Fruit fly (Drosophila melanogaster): ENCODE measurements around the gene CG1523.
A peak's percentile ranks its signal among the peaks of the same experiment; 100 is the strongest.

CG1523 gene

DNA sequence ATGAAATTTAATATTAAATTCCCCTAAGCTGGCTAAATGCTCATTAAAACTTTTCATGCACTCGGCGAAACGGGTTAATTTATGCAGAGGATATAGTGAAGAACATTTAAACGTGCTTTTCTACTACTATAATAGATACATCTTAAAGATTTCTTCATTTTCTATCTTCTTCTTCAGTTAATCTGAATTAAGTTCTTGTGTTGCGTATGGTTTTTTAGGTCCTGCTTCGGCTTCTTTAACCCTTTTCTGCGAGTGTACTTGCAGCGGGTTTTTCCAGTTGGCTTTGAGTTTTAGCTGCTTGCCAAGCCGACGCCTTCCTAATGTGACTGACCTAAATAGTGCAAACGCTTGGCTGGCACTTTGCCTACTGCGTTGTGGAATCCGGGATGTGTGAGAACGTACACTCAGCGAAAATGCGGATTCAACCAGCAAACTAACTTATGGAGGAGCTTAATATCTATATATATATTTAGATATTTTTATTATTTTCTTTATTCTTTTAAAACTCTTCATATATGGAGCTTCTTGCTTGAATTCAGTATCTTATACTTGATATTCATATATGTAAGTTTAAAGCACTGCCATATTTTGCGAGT lies 31.3 kb upstream of the CG1523 start:
- no peak for TF ChIP-seq slp2 (GFP tag; optimal IDR thresholded peaks at IDR 0.05)
- TF ChIP-seq CG9437 (GFP tag; optimal IDR thresholded peaks at IDR 0.05) = no peak
- peak; percentile 17; the same call in 1 of the 2 replicates for TF ChIP-seq sisA (GFP tag; IDR thresholded peaks at IDR 0.05)
- no peak for TF ChIP-seq CG10543 (GFP tag; optimal IDR thresholded peaks at IDR 0.05)
- no peak for TF ChIP-seq NfI (GFP tag; optimal IDR thresholded peaks at IDR 0.05)
- TF ChIP-seq ftz-f1 (GFP tag; optimal IDR thresholded peaks at IDR 0.05) = no peak
- no peak for TF ChIP-seq CG8290 (GFP tag; optimal IDR thresholded peaks at IDR 0.05)
- TF ChIP-seq CG8290 (tag; optimal IDR thresholded peaks at IDR 0.05) = no peak
- TF ChIP-seq bab2 (GFP tag; optimal IDR thresholded peaks at IDR 0.05) = no peak
- 0 out of 2 replicates have a peak, but pooled peaks have one; percentile 5 for TF ChIP-seq sim (GFP tag; IDR thresholded peaks at IDR 0.05)
- peak in 1 of 2 experiments; percentile 57 for TF ChIP-seq eve (GFP tag; optimal IDR thresholded peaks at IDR 0.05)
- no peak for TF ChIP-seq ci (GFP tag; IDR thresholded peaks at IDR 0.05)
- no peak for TF ChIP-seq slou (GFP tag; optimal IDR thresholded peaks at IDR 0.05)
- TF ChIP-seq stwl (tag; optimal IDR thresholded peaks at IDR 0.05) = no peak
- no peak for TF ChIP-seq CG12104 (GFP tag; optimal IDR thresholded peaks at IDR 0.05)
- peak; percentile 71 for TF ChIP-seq Drgx (GFP tag; IDR thresholded peaks at IDR 0.05)
- TF ChIP-seq sr (GFP tag; IDR thresholded peaks at IDR 0.05) = no peak
- TF ChIP-seq CG10979 (tag; optimal IDR thresholded peaks at IDR 0.05) = no peak
- no peak for TF ChIP-seq CG4282 (GFP tag; optimal IDR thresholded peaks at IDR 0.05)
- no peak for TF ChIP-seq ATbp (GFP tag; optimal IDR thresholded peaks at IDR 0.05)
- no peak for TF ChIP-seq CG3847 (GFP tag; IDR thresholded peaks at IDR 0.05)
- no peak for TF ChIP-seq NC2β (GFP tag; optimal IDR thresholded peaks at IDR 0.05)
- TF ChIP-seq CG1024 (GFP tag; IDR thresholded peaks at IDR 0.05) = no peak
- no peak for TF ChIP-seq knrl (GFP tag; IDR thresholded peaks at IDR 0.05; ENCODE audit: partially characterized antibody)
- TF ChIP-seq otp (GFP tag; IDR thresholded peaks at IDR 0.05) = no peak
- TF ChIP-seq CG2678 (tag; optimal IDR thresholded peaks at IDR 0.05) = no peak
- TF ChIP-seq C15 (GFP tag; IDR thresholded peaks at IDR 0.05) = no peak
- TF ChIP-seq croc (GFP tag; conservative IDR thresholded peaks at IDR 0.05) = no peak
- no peak for TF ChIP-seq shn (GFP tag; optimal IDR thresholded peaks at IDR 0.05)
- TF ChIP-seq CG13123 (GFP tag; optimal IDR thresholded peaks at IDR 0.05) = no peak
- TF ChIP-seq CG1832 (GFP tag; optimal IDR thresholded peaks at IDR 0.05) = no peak
- TF ChIP-seq Ptx1 (GFP tag; IDR thresholded peaks at IDR 0.05) = 0 out of 2 replicates have a peak, but pooled peaks have one; percentile 16
- TF ChIP-seq Chrac-16 (GFP tag; optimal IDR thresholded peaks at IDR 0.05) = no peak
- TF ChIP-seq nom (GFP tag; optimal IDR thresholded peaks at IDR 0.05) = no peak
- TF ChIP-seq CG1647 (GFP tag; optimal IDR thresholded peaks at IDR 0.05) = no peak
- TF ChIP-seq Side (GFP tag; optimal IDR thresholded peaks at IDR 0.05) = no peak
- TF ChIP-seq CG6272 (GFP tag; IDR thresholded peaks at IDR 0.05) = no peak
- TF ChIP-seq Stat92E (GFP tag; optimal IDR thresholded peaks at IDR 0.05) = no peak
- no peak for TF ChIP-seq zf30C (GFP tag; optimal IDR thresholded peaks at IDR 0.05)
- TF ChIP-seq Bteb2 (GFP tag; optimal IDR thresholded peaks at IDR 0.05) = no peak
- no peak for TF ChIP-seq pita (GFP tag; optimal IDR thresholded peaks at IDR 0.05)
- TF ChIP-seq CG12155 (GFP tag; optimal IDR thresholded peaks at IDR 0.05) = no peak
- peak; percentile 64 for TF ChIP-seq Med (GFP tag)
- no peak for TF ChIP-seq gce (GFP tag; IDR thresholded peaks at IDR 0.05)
- no peak for TF ChIP-seq pnt (GFP tag; optimal IDR thresholded peaks at IDR 0.05)
- no peak for TF ChIP-seq fd96Cb (tag; optimal IDR thresholded peaks at IDR 0.05)
- TF ChIP-seq CG18476 (GFP tag; optimal IDR thresholded peaks at IDR 0.05) = no peak
- TF ChIP-seq pum (GFP tag; optimal IDR thresholded peaks at IDR 0.05) = no peak
- TF ChIP-seq Ets65A (GFP tag) = peak; percentile 81
- no peak for TF ChIP-seq CG10959 (GFP tag; IDR thresholded peaks at IDR 0.05)
- TF ChIP-seq CG9215 (GFP tag; IDR thresholded peaks at IDR 0.05) = no peak
- TF ChIP-seq pan (optimal IDR thresholded peaks at IDR 0.05) = no peak
- no peak for TF ChIP-seq pan (GFP tag; optimal IDR thresholded peaks at IDR 0.05 in 1 of 2, IDR thresholded peaks at IDR 0.05 in 1 of 2)
